Worm (Caenorhabditis elegans): ENCODE results near the gene gob-1.

The gob-1 gene

DNA sequence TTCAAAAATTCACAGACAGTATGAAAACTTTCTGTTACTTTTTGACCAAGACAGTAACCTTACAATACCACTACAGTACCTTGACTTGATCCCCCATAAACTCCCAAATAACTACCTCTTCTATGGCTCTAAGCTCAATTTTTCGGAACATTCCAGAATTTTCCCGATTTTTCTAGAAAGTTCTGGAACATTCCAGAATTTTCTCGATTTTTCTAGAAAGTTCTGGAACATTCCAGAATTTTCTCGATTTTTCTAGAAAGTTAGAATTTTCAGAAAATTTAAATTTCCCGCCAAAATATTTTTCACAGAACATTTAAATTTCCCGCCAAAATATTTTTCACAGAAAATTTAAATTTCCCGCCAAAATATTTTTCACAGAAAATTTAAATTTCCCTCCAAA is 11.4 kb upstream of the gob-1 start:
- TF ChIP-seq hsf-1 (GFP tag; IDR thresholded peaks at IDR 0.05): peak; percentile 91

DNA sequence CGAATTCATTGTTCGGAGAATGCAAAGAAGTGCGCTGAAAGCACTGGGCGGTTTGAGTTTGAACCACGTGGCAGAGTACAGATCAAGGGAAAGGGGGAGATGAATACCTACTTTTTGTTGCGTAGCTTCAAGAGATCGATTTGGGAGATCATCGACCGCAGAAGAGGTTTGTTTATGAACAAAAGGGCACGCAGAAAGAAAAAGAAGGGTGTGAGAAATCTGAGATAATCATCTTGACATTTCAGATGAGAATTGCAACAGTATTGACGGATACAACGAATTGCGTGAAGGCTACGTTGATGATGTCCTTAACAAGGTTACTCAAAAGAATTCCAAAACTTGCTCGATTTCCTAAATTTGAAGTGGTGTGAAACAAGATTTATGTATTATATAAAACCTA is 8.1 kb upstream of the gob-1 start:
- TF ChIP-seq ztf-25 (GFP tag; IDR thresholded peaks at IDR 0.05) (no peak), ama-1 (optimal IDR thresholded peaks at IDR 0.05) (no peak), ama-1 (GFP tag; optimal IDR thresholded peaks at IDR 0.05) (no peak), nhr-27 (tag; optimal IDR thresholded peaks at IDR 0.05) (no peak), repo-1 (tag; optimal IDR thresholded peaks at IDR 0.05) (no peak), nhr-120 (GFP tag; IDR thresholded peaks at IDR 0.05) (no peak), snpc-1.3 (tag; optimal IDR thresholded peaks at IDR 0.05; ENCODE audit: insufficient read depth) (no peak), Y56A3A.18 (GFP tag; IDR thresholded peaks at IDR 0.05) (no peak), hmg-1.2 (GFP tag; IDR thresholded peaks at IDR 0.05) (no peak), tlf-1 (GFP tag; optimal IDR thresholded peaks at IDR 0.05) (no peak), unc-62 (GFP tag; optimal IDR thresholded peaks at IDR 0.05) (no peak), F52B5.7 (tag; optimal IDR thresholded peaks at IDR 0.05) (no peak)

DNA sequence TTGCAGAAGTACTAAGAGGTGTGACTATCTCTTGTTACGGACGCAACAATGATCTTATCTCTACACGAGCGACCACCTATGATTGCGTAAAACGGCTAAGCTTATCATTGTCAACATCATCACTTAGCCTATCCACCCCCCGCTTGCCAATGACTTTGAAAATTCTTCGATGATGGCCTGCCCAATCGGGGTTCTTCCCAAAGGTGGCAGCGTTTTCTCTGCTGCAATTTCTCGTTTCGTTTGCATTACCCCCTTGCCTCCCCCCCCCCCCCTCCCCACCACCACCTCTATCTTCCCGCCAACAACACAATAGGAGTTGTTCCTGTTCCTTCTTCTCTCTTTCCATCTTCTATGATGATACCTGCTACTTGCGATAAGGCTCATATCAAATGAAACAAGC is 6.2 kb upstream of the gob-1 start:
- peak; percentile 19; the same call in 1 of the 2 replicates for TF ChIP-seq egrh-3 (GFP tag; IDR thresholded peaks at IDR 0.05)
- peak; percentile 51; the same call in 1 of the 2 replicates for TF ChIP-seq zfh-2 (GFP tag; conservative IDR thresholded peaks at IDR 0.05)
- no peak for TF ChIP-seq F57A8.1 (GFP tag; optimal IDR thresholded peaks at IDR 0.05)
- 0 out of 2 replicates have a peak, but pooled peaks have one; percentile 7 for TF ChIP-seq hmg-1.2 (GFP tag; IDR thresholded peaks at IDR 0.05)
- no peak for TF ChIP-seq madf-3 (GFP tag; IDR thresholded peaks at IDR 0.05)
- no peak for TF ChIP-seq nhr-27 (tag; optimal IDR thresholded peaks at IDR 0.05)

DNA sequence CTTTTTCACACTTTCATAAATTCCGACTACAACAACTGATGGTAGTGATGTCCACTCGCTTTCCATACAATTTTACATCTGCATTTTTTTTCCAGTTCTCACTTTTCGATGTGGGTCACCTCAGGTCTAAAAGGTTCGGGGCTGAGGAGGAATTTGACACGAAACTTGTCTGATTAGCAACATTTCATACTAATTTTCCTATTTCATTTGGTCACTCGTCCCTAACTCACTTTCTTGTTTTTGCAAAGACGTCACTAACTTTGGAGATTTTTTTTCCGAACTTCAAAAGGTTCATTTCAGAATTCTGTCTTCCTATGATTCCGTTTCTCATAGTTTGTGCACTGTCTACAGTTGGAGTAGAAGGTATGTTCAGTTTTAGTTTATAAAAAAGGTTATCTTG is 5.6 kb upstream of the gob-1 start, which contains the start of gene H13N06.2:
TSS of gene H13N06.2 (plus strand) at position 301 of the 400 bp plus-strand sequence.
- TF ChIP-seq K12H6.12 (tag; optimal IDR thresholded peaks at IDR 0.05) (no peak), ztf-28 (GFP tag; IDR thresholded peaks at IDR 0.05) (no peak), F49E8.2 (tag; optimal IDR thresholded peaks at IDR 0.05; ENCODE audit: insufficient read depth) (no peak), egl-44 (GFP tag; IDR thresholded peaks at IDR 0.05) (no peak), hrde-1 (tag; optimal IDR thresholded peaks at IDR 0.05; ENCODE audit: borderline replicate concordance) (no peak), rpc-1 (optimal IDR thresholded peaks at IDR 0.05) (no peak), rpc-1 (tag; optimal IDR thresholded peaks at IDR 0.05) (no peak), F22D6.2 (tag; optimal IDR thresholded peaks at IDR 0.05) (no peak), dpl-1 (GFP tag; optimal IDR thresholded peaks at IDR 0.05) (no peak), hmg-20 (GFP tag; IDR thresholded peaks at IDR 0.05) (no peak), cebp-1 (GFP tag; IDR thresholded peaks at IDR 0.05) (no peak), cebp-1 (tag; optimal IDR thresholded peaks at IDR 0.05) (no peak), ztf-22 (GFP tag; optimal IDR thresholded peaks at IDR 0.05) (no peak), Y79H2A.3 (GFP tag; conservative IDR thresholded peaks at IDR 0.05) (no peak), sdz-38 (tag; optimal IDR thresholded peaks at IDR 0.05) (no peak), F57A8.1 (GFP tag; optimal IDR thresholded peaks at IDR 0.05) (no peak), nfya-1 (tag; optimal IDR thresholded peaks at IDR 0.05; ENCODE audit: borderline replicate concordance, insufficient read depth) (no peak)

DNA sequence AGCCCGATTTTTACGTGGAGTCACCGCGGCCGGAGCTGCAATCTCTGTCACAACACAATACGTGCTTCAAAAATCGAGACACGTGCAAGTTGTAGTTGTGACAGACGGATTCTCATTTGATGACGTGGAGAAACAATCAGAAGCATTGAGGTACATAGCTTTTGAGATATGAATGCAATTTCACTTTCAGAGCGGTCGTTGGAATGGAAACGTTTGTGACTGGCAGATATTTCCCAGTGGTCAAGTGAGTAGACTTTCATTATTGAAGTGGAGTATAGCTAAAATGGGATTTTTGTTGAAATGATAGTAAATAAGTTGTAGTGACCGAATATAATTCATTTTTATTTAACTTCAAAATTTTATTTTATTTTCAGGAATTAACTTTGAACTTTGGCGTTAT is 2.3 kb upstream of the gob-1 start:
- TF ChIP-seq ekl-4 (GFP tag; IDR thresholded peaks at IDR 0.05): no peak
- no peak for TF ChIP-seq nhr-27 (tag; optimal IDR thresholded peaks at IDR 0.05)
- TF ChIP-seq mxl-1 (tag; optimal IDR thresholded peaks at IDR 0.05): no peak
- TF ChIP-seq ets-4 (GFP tag; optimal IDR thresholded peaks at IDR 0.05): no peak
- no peak for TF ChIP-seq D2030.7 (GFP tag; IDR thresholded peaks at IDR 0.05)
- no peak for TF ChIP-seq C17E4.6 (GFP tag; IDR thresholded peaks at IDR 0.05)
- TF ChIP-seq F37B4.10 (GFP tag; IDR thresholded peaks at IDR 0.05): no peak
- TF ChIP-seq Y56A3A.18 (GFP tag; IDR thresholded peaks at IDR 0.05): no peak
- no peak for TF ChIP-seq F52B5.7 (tag; optimal IDR thresholded peaks at IDR 0.05)

Data from whole organism, young adult.